Worm (Caenorhabditis elegans) whole organism, late embryonic: Measurements from ENCODE around the gene D2021.4.

ENCODE experiments used
- C38D4.7 ChIP-seq: fragments of 200-800 bp; sonication (Bioruptor generic); optimal IDR thresholded peaks from 2 replicates; lab custom pipeline; 2018; ENCODE audit warnings: mild to moderate bottlenecking, missing genetic modification characterization, moderate library complexity, missing compliant biosample characterization
- F13H6.1 ChIP-seq: sonication (generic microtip); optimal IDR thresholded peaks from 2 replicates; lab custom pipeline; 2016; ENCODE audit warnings: missing genetic modification characterization, missing compliant biosample characterization
- ceh-34 ChIP-seq: sonication (generic microtip); optimal IDR thresholded peaks from 2 replicates; lab custom pipeline; 2016; ENCODE audit warnings: mild to moderate bottlenecking, missing genetic modification characterization, missing compliant biosample characterization
- ceh-45 ChIP-seq: fragments of 200-800 bp; sonication (Bioruptor generic); IDR thresholded peaks from 2 replicates; pipeline ENCODE4 v1.3.6; 2022; ENCODE audit warnings: missing genetic modification reagents, missing genetic modification characterization, missing compliant biosample characterization
- elt-2 ChIP-seq: sonication (generic microtip); optimal IDR thresholded peaks from 2 replicates; lab custom pipeline; 2016; ENCODE audit warnings: missing genetic modification reagents, missing genetic modification characterization, missing compliant biosample characterization
- gmeb-2 ChIP-seq: sonication (generic microtip); optimal IDR thresholded peaks from 2 replicates; lab custom pipeline; 2016; ENCODE audit warnings: missing genetic modification characterization, inconsistent platforms, missing compliant biosample characterization
- hlh-8 ChIP-seq: sonication (generic microtip); optimal IDR thresholded peaks from 2 replicates; lab custom pipeline; 2016; ENCODE audit warnings: missing genotype, missing genetic modification characterization, missing compliant biosample characterization
- nfya-1 ChIP-seq: sonication (generic microtip); optimal IDR thresholded peaks from 2 replicates; lab custom pipeline; 2017; ENCODE audit warnings: missing genetic modification characterization, mild to moderate bottlenecking, missing compliant biosample characterization, antibody characterized with exemption, moderate library complexity
- pha-4 ChIP-seq: fragments of 150-350 bp; optimal IDR thresholded peaks from 2 replicates; lab custom pipeline; 2018; ENCODE audit warnings: missing biosample characterization, missing genetic modification reagents, missing genetic modification characterization
- pqm-1 ChIP-seq: sonication (generic microtip); optimal IDR thresholded peaks from 2 replicates; lab custom pipeline; 2016; ENCODE audit warnings: missing genetic modification characterization, missing compliant biosample characterization

DNA sequence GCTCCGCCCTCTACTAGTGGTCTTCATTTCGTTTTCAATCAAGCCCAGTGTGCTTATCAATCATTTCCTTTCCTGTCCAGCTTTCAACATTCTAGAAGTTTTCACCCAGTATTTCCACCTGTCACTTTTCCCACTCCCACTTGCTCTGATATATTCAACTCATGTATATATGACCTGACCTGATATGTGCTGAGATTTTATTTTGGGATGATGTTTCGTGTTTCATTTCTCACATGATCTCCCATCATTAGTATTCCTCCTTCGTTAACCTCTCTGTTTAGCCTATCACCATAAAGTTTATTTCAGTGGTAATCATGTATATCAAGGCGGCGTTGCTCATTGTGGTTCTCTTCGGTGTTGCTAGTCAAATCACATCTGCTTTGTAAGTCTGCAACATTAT lies 44.0 kb upstream of the D2021.4 start, which contains the start of gene nlp-7:
- TF ChIP-seq nfya-1 (tag; lab: Kevin White, UChicago) (no peak), ceh-45 (GFP tag; lab: Robert Waterston, UW) (no peak), F13H6.1 (no peak), gmeb-2 (tag; lab: Kevin White, UChicago) (no peak), C38D4.7 (GFP tag; lab: Kevin White, UChicago) (no peak), elt-2 (tag; lab: Kevin White, UChicago) (no peak), hlh-8 (no peak), pha-4 (tag; lab: Kevin White, UChicago) (no peak), pqm-1 (no peak), ceh-34 (tag; lab: Kevin White, UChicago) (no peak)
